Worm (Caenorhabditis elegans): Measurements from ENCODE around the gene srh-166.

DNA sequence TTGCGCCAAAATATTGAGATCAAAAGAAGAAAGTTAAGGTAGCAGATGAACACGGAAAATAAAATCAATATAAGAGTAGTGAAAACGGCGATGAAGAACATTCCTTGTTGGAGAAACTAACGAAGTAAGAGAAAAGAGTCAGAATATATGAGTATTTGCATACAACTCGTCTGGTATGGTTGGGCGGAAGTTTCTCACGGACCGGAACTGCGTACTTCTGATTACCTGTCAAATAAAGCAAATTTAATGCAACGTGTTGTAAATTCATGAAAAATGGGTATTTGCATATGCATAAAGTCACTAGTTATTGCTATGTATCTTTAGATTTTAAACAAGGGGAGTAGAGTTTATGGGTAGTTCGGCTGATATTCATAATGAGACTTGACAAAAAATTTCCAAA, 36.6 kb downstream of the srh-166 start, which contains the start of gene srbc-78:
- no peak for TF ChIP-seq lsy-2 (tag; optimal IDR thresholded peaks at IDR 0.05)
- no peak for TF ChIP-seq skn-1 (tag; optimal IDR thresholded peaks at IDR 0.05)
- no peak for TF ChIP-seq fos-1 (tag; optimal IDR thresholded peaks at IDR 0.05)
- TF ChIP-seq zag-1 (tag; optimal IDR thresholded peaks at IDR 0.05): no peak

Measured in whole organism, L4 larva.